Fruit fly (Drosophila melanogaster) whole organism, embryonic: Measurements from ENCODE around the gene bbg.

ENCODE experiments used
- ATbp ChIP-seq: fragments of 200-800 bp; sonication (Bioruptor generic); optimal IDR thresholded peaks from 2 replicates; lab custom pipeline; 2017; ENCODE audit warnings: missing biosample characterization, mild to moderate bottlenecking, missing genetic modification characterization, missing genetic modification reagents
- Atf6 ChIP-seq: fragments of 200-800 bp; sonication (Bioruptor generic); IDR thresholded peaks from 2 replicates; pipeline ENCODE4 v1.3.6; 2022; ENCODE audit warnings: missing biosample characterization, missing genetic modification characterization
- CG10979 ChIP-seq: fragments of 200-800 bp; sonication (Bioruptor generic); optimal IDR thresholded peaks from 2 replicates; lab custom pipeline; 2018; ENCODE audit warnings: missing biosample characterization, mild to moderate bottlenecking, missing genetic modification characterization, moderate library complexity
- CG11695 ChIP-seq: fragments of 200-800 bp; sonication (Bioruptor generic); IDR thresholded peaks from 3 replicates; pipeline ENCODE4 v1.3.6; 2022; ENCODE audit warnings: missing biosample characterization, missing genetic modification characterization
- CG11723 ChIP-seq: fragments of 200-800 bp; sonication (Bioruptor generic); optimal IDR thresholded peaks from 2 replicates; lab custom pipeline; 2017; ENCODE audit warnings: missing biosample characterization, mild to moderate bottlenecking, missing genetic modification characterization
- CG12219 ChIP-seq: fragments of 200-800 bp; sonication (Bioruptor generic); optimal IDR thresholded peaks from 3 replicates; lab custom pipeline; 2018; ENCODE audit warnings: missing biosample characterization, mild to moderate bottlenecking, missing genetic modification characterization
- CG13424 ChIP-seq: fragments of 200-800 bp; sonication (Bioruptor generic); optimal IDR thresholded peaks from 2 replicates; lab custom pipeline; 2019; ENCODE audit warnings: missing biosample characterization, mild to moderate bottlenecking, missing genetic modification characterization, moderate library complexity
- CG13775 ChIP-seq: fragments of 200-800 bp; sonication (Bioruptor generic); optimal IDR thresholded peaks from 3 replicates; lab custom pipeline; 2017; ENCODE audit warnings: missing biosample characterization, mild to moderate bottlenecking, missing genetic modification characterization
- CG1529 ChIP-seq: fragments of 200-800 bp; sonication (Bioruptor generic); optimal IDR thresholded peaks from 3 replicates; lab custom pipeline; 2018; ENCODE audit warnings: missing biosample characterization, missing genetic modification characterization
- CG17829 ChIP-seq: fragments of 200-800 bp; optimal IDR thresholded peaks from 2 replicates; lab custom pipeline; 2019; ENCODE audit warnings: missing biosample characterization, mild to moderate bottlenecking, missing genetic modification characterization, moderate library complexity
- CG30431 ChIP-seq: fragments of 200-800 bp; sonication (Bioruptor generic); optimal IDR thresholded peaks from 2 replicates; lab custom pipeline; 2017; ENCODE audit warnings: missing biosample characterization, missing genetic modification characterization
- CG32772 ChIP-seq: fragments of 200-800 bp; sonication (Bioruptor generic); IDR thresholded peaks from 2 replicates; pipeline ENCODE4 v1.3.6; 2022; ENCODE audit warnings: missing biosample characterization, missing genetic modification characterization
- CG3838 ChIP-seq: fragments of 200-800 bp; sonication (Bioruptor generic); optimal IDR thresholded peaks from 3 replicates; lab custom pipeline; 2016; ENCODE audit warnings: missing biosample characterization, missing genetic modification characterization
- CG4360 ChIP-seq: fragments of 200-800 bp; sonication (Bioruptor generic); IDR thresholded peaks from 2 replicates; pipeline ENCODE4 v1.3.6; 2022; ENCODE audit warnings: missing biosample characterization, missing genetic modification characterization
- CG6254 ChIP-seq: fragments of 200-800 bp; sonication (Bioruptor generic); optimal IDR thresholded peaks from 3 replicates; lab custom pipeline; 2017; ENCODE audit warnings: mild to moderate bottlenecking, missing biosample characterization, missing genetic modification reagents, missing genetic modification characterization
- CG7357 ChIP-seq: fragments of 200-800 bp; sonication (Bioruptor generic); IDR thresholded peaks from 3 replicates; pipeline ENCODE4 v1.3.6; 2022; ENCODE audit warnings: missing biosample characterization, missing genetic modification characterization
- CG7745 ChIP-seq: fragments of 200-800 bp; sonication (Bioruptor generic); optimal IDR thresholded peaks from 2 replicates; lab custom pipeline; 2018; ENCODE audit warnings: missing biosample characterization, mild to moderate bottlenecking, missing genetic modification characterization, moderate library complexity
- CG8478 ChIP-seq: fragments of >200 bp; optimal IDR thresholded peaks from 2 replicates; lab custom pipeline; 2018
- CG8944 ChIP-seq: fragments of 200-800 bp; sonication (Bioruptor generic); optimal IDR thresholded peaks from 3 replicates; lab custom pipeline; 2016; ENCODE audit warnings: missing biosample characterization, missing genetic modification characterization
- CG9817 ChIP-seq: fragments of 200-800 bp; sonication (Bioruptor generic); optimal IDR thresholded peaks from 2 replicates; lab custom pipeline; 2018; ENCODE audit warnings: missing biosample characterization, mild to moderate bottlenecking, missing genetic modification characterization, moderate library complexity
- CTCF ChIP-seq: fragments of 200-800 bp; sonication (Bioruptor generic); optimal IDR thresholded peaks from 2 replicates; lab custom pipeline; 2017; ENCODE audit warnings: missing biosample characterization, mild to moderate bottlenecking, missing genetic modification characterization, moderate library complexity
- Drgx ChIP-seq: fragments of 200-800 bp; sonication (Bioruptor generic); IDR thresholded peaks from 2 replicates; pipeline ENCODE4 v1.3.6; 2022; ENCODE audit warnings: missing biosample characterization, missing genetic modification characterization
- E2f2 ChIP-seq: fragments of 200-800 bp; sonication (Bioruptor generic); IDR thresholded peaks from 2 replicates; pipeline ENCODE4 v1.3.6; 2022; ENCODE audit warnings: missing biosample characterization, missing genetic modification characterization
- H2.0 ChIP-seq: fragments of 200-800 bp; sonication (Bioruptor generic); IDR thresholded peaks from 2 replicates; pipeline ENCODE4 v1.3.6; 2022; ENCODE audit warnings: missing biosample characterization, missing genetic modification characterization
- Mrtf ChIP-seq: fragments of 200-800 bp; sonication (Bioruptor generic); IDR thresholded peaks from 3 replicates; pipeline ENCODE4 v1.3.6; 2022; ENCODE audit warnings: missing biosample characterization, missing genetic modification characterization
- NfI ChIP-seq: fragments of 200-800 bp; sonication (Bioruptor generic); optimal IDR thresholded peaks from 3 replicates; lab custom pipeline; 2018; ENCODE audit warnings: missing biosample characterization, mild to moderate bottlenecking, missing genetic modification characterization, moderate library complexity
- Ptx1 ChIP-seq: fragments of 200-800 bp; sonication (Bioruptor generic); IDR thresholded peaks from 2 replicates; pipeline ENCODE4 v1.3.6; 2022; ENCODE audit warnings: missing biosample characterization, missing genetic modification characterization
- ara ChIP-seq: fragments of 200-800 bp; sonication (Bioruptor generic); IDR thresholded peaks from 2 replicates; pipeline ENCODE4 v1.3.6; 2022; ENCODE audit warnings: missing biosample characterization, missing genetic modification characterization
- az2 ChIP-seq: fragments of 200-800 bp; sonication (Bioruptor generic); optimal IDR thresholded peaks from 3 replicates; lab custom pipeline; 2016; ENCODE audit warnings: missing biosample characterization, missing genetic modification characterization
- cas ChIP-seq: fragments of 200-800 bp; sonication (Bioruptor generic); IDR thresholded peaks from 2 replicates; pipeline ENCODE4 v1.3.6; 2022; ENCODE audit warnings: missing biosample characterization, missing genetic modification characterization
- caup ChIP-seq: fragments of 200-800 bp; sonication (Bioruptor generic); optimal IDR thresholded peaks from 3 replicates; lab custom pipeline; 2017; ENCODE audit warnings: missing biosample characterization, mild to moderate bottlenecking, missing genetic modification characterization, moderate library complexity; ENCODE audit not compliant: severe bottlenecking
- chm ChIP-seq: fragments of 200-800 bp; sonication (Bioruptor generic); IDR thresholded peaks from 2 replicates; pipeline ENCODE4 v1.3.6; 2022; ENCODE audit warnings: missing biosample characterization, missing genetic modification characterization
- corto ChIP-seq: fragments of 200-800 bp; sonication (Bioruptor generic); optimal IDR thresholded peaks from 2 replicates; lab custom pipeline; 2016; ENCODE audit warnings: missing biosample characterization, mild to moderate bottlenecking, missing genetic modification characterization, moderate library complexity
- croc ChIP-seq: fragments of 200-800 bp; sonication (Bioruptor generic); conservative IDR thresholded peaks from 3 replicates; pipeline ENCODE4 v1.3.6; 2022; ENCODE audit warnings: missing biosample characterization, missing genetic modification characterization
- ewg ChIP-seq: fragments of 200-800 bp; sonication (Bioruptor generic); optimal IDR thresholded peaks from 3 replicates; lab custom pipeline; 2017; ENCODE audit warnings: mild to moderate bottlenecking, missing biosample characterization, missing genetic modification reagents, missing genetic modification characterization
- exex ChIP-seq: fragments of 200-800 bp; sonication (Bioruptor generic); optimal IDR thresholded peaks from 4 replicates; lab custom pipeline; 2018; ENCODE audit warnings: missing biosample characterization, mild to moderate bottlenecking, missing genetic modification characterization, moderate library complexity
- her ChIP-seq: fragments of 200-800 bp; sonication (Bioruptor generic); optimal IDR thresholded peaks from 2 replicates; lab custom pipeline; 2016; ENCODE audit warnings: missing biosample characterization, missing genetic modification characterization
- jumu ChIP-seq: fragments of 200-800 bp; sonication (Bioruptor generic); optimal IDR thresholded peaks from 3 replicates; lab custom pipeline; 2016; ENCODE audit warnings: missing biosample characterization, missing genetic modification characterization
- knrl ChIP-seq: fragments of 200-800 bp; sonication (Bioruptor generic); IDR thresholded peaks from 3 replicates; pipeline ENCODE4 v1.3.6; 2022; ENCODE audit warnings: missing biosample characterization, missing genetic modification characterization; ENCODE audit not compliant: partially characterized antibody
- lola ChIP-seq, 3 experiments: fragments of >200 bp in 2 of 3; fragments of 200-800 bp in 1 of 3; sonication (Bioruptor generic) in 1 of 3; optimal IDR thresholded peaks; 2 replicates each; lab custom pipeline; 2017 to 2019; ENCODE audit warnings: missing biosample characterization in 3 of 3, missing genetic modification characterization in 3 of 3, mild to moderate bottlenecking in 1 of 3, moderate library complexity in 1 of 3
- nerfin-2 ChIP-seq: fragments of 200-800 bp; sonication (Bioruptor generic); IDR thresholded peaks from 2 replicates; pipeline ENCODE4 v1.3.6; 2022; ENCODE audit warnings: missing biosample characterization, missing genetic modification characterization; ENCODE audit not compliant: partially characterized antibody
- pnt ChIP-seq: fragments of 200-800 bp; sonication (Bioruptor generic); optimal IDR thresholded peaks from 3 replicates; lab custom pipeline; 2016; ENCODE audit warnings: missing biosample characterization, missing genetic modification characterization
- prd ChIP-seq, 3 experiments: fragments of >200 bp in 2 of 3; fragments of 200-800 bp in 1 of 3; sonication (Bioruptor generic) in 1 of 3; optimal IDR thresholded peaks in 2 of 3; IDR thresholded peaks in 1 of 3; 2 replicates in 2 of 3; 3 replicates in 1 of 3; pipeline versions ENCODE4 v1.3.6 to Lab custom; 2017 to 2022; ENCODE audit warnings: missing biosample characterization in 1 of 3, missing genetic modification characterization in 1 of 3
- pzg ChIP-seq: fragments of 200-800 bp; sonication (Bioruptor generic); optimal IDR thresholded peaks from 3 replicates; lab custom pipeline; 2018; ENCODE audit warnings: missing biosample characterization, mild to moderate bottlenecking, missing genetic modification characterization, moderate library complexity
- row ChIP-seq: fragments of 200-800 bp; sonication (Bioruptor generic); IDR thresholded peaks from 3 replicates; pipeline ENCODE4 v1.3.6; 2022; ENCODE audit warnings: missing biosample characterization, missing genetic modification characterization
- salm ChIP-seq: fragments of 200-800 bp; sonication (Bioruptor generic); optimal IDR thresholded peaks from 2 replicates; lab custom pipeline; 2018; ENCODE audit warnings: missing biosample characterization, mild to moderate bottlenecking, missing genetic modification characterization
- tgo ChIP-seq: fragments of 200-800 bp; sonication (Bioruptor generic); IDR thresholded peaks from 3 replicates; pipeline ENCODE4 v1.3.6; 2022; ENCODE audit warnings: missing biosample characterization, missing genetic modification characterization
- vnd ChIP-seq: fragments of 200-800 bp; sonication (Bioruptor generic); IDR thresholded peaks from 3 replicates; pipeline ENCODE4 v1.3.6; 2022; ENCODE audit warnings: missing biosample characterization, missing genetic modification characterization; ENCODE audit not compliant: partially characterized antibody

Gene bbg

dm6 chr3L:14420021-14420420 is 116.1 kb downstream of the bbg start:
- TF ChIP-seq CTCF (GFP tag; lab: Kevin White, UChicago) (peak; percentile 81), CG6254 (GFP tag; lab: Kevin White, UChicago) (no peak), knrl (GFP tag; lab: Robert Waterston, UW) (0 out of 3 replicates have a peak, but pooled peaks have one; percentile 19)
- TF ChIP-seq, all 482 proteins: peak for 2

- TF ChIP-seq row (GFP tag; lab: Robert Waterston, UW) (peak; percentile 85), E2f2 (GFP tag; lab: Robert Waterston, UW) (0 out of 2 replicates have a peak, but pooled peaks have one; percentile 8), CG7357 (GFP tag; lab: Robert Waterston, UW) (peak; percentile 8; the same call in 1 of the 3 replicates), prd (optimal IDR thresholded peaks at IDR 0.05; lab: Kevin White, UChicago) (no peak), prd (GFP tag; IDR thresholded peaks at IDR 0.05; lab: Robert Waterston, UW) (peak; percentile 49; the same call in 2 of the 3 replicates), CG11695 (peak; percentile 51; the same call in 1 of the 3 replicates), H2.0 (GFP tag; lab: Robert Waterston, UW) (0 out of 2 replicates have a peak, but pooled peaks have one; percentile 17), CG8944 (GFP tag; lab: Kevin White, UChicago) (no peak), CG8478 (lab: Kevin White, UChicago) (no peak), nerfin-2 (GFP tag; lab: Robert Waterston, UW) (no peak), CG11723 (peak; percentile 33), her (GFP tag; lab: Kevin White, UChicago) (no peak), az2 (GFP tag; lab: Kevin White, UChicago) (peak; percentile 64), NfI (GFP tag; lab: Kevin White, UChicago) (peak; percentile 41), vnd (GFP tag; lab: Robert Waterston, UW) (no peak), salm (tag; lab: Kevin White, UChicago) (no peak), CG4360 (GFP tag; lab: Robert Waterston, UW) (peak; percentile 32; the same call in 1 of the 2 replicates), Ptx1 (GFP tag; lab: Robert Waterston, UW) (0 out of 2 replicates have a peak, but pooled peaks have one; percentile 26), CG10979 (tag; lab: Kevin White, UChicago) (peak; percentile 53), ara (GFP tag; lab: Robert Waterston, UW) (peak; percentile 64; the same call in 1 of the 2 replicates), CG13424 (peak; percentile 51), Drgx (GFP tag; lab: Robert Waterston, UW) (peak; percentile 66), ATbp (peak; percentile 42), pzg (GFP tag; lab: Kevin White, UChicago) (no peak), CG12219 (peak; percentile 23), CG17829 (peak; percentile 37), caup (no peak), CG1529 (GFP tag; lab: Kevin White, UChicago) (peak; percentile 14), tgo (GFP tag; lab: Robert Waterston, UW) (peak; percentile 28; the same call in 1 of the 3 replicates), pnt (GFP tag; lab: Kevin White, UChicago) (no peak), CG30431 (GFP tag; lab: Kevin White, UChicago) (peak; percentile 19), Mrtf (GFP tag; lab: Robert Waterston, UW) (no peak), Atf6 (GFP tag; lab: Robert Waterston, UW) (no peak), cas (GFP tag; lab: Robert Waterston, UW) (no peak), ewg (GFP tag; lab: Kevin White, UChicago) (peak; percentile 19), CG7745 (tag; lab: Kevin White, UChicago) (peak; percentile 26), CG13775 (GFP tag; lab: Kevin White, UChicago) (no peak), chm (GFP tag; lab: Robert Waterston, UW) (peak; percentile 53; the same call in 1 of the 2 replicates), CG3838 (no peak), lola (GFP tag; optimal IDR thresholded peaks at IDR 0.05; lab: Kevin White, UChicago) (peak in 1 of 3 experiments; percentile 21), jumu (GFP tag; lab: Kevin White, UChicago) (no peak), corto (GFP tag; lab: Kevin White, UChicago) (peak; percentile 6), CG9817 (tag; lab: Kevin White, UChicago) (peak; percentile 31), croc (GFP tag; lab: Robert Waterston, UW) (no peak), exex (tag; lab: Kevin White, UChicago) (no peak), CG32772 (no peak)
Measured at dm6 chr3L:14410892-14411291, 125.2 kb downstream of the bbg start.
